Worm (Caenorhabditis elegans): ENCODE measurements around the gene C44B11.1.

DNA sequence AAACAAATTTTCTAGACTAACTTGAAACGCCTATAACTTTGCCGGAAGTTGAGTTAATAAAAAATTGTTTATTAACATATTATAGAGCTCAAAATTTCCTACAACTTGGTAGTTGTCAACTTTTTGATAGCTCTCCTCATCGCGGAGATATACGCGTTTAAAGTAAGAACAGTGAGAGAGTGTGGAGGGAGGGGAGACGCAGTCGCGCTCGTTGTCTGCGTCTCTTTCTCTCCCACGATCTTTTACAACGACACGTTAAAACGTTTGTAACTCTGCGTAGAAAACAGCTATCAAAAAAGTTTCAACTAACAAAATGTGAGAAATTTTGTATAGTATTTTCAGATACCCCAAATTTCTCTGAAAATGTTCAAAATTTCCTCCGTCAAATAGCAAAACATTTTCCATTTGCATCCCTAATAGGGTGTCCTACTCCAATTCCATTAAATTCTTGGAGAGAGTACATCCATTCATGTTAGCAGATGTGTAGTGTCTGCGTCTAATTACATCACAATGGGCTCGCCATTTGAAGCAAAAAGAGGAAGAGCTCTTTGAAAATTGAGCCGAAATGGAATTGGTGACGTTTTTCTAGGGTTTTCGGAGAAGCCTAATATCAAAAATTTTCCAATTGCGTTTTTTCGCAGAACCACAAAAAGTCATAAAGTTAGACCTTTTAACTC is 18.6 kb upstream of the C44B11.1 start:
- no peak for TF ChIP-seq B0310.2 (tag; optimal IDR thresholded peaks at IDR 0.05)
- no peak for TF ChIP-seq ceh-36 (tag; optimal IDR thresholded peaks at IDR 0.05)
- TF ChIP-seq ceh-13 (GFP tag; optimal IDR thresholded peaks at IDR 0.05), result no peak
- TF ChIP-seq hnd-1 (tag; optimal IDR thresholded peaks at IDR 0.05), result no peak
- TF ChIP-seq ets-7 (tag; optimal IDR thresholded peaks at IDR 0.05), result no peak
- TF ChIP-seq hmbx-1 (tag; optimal IDR thresholded peaks at IDR 0.05), result no peak
- TF ChIP-seq sea-1 (GFP tag; conservative IDR thresholded peaks at IDR 0.05), result no peak

Data from whole organism, early embryonic.